Fruit fly (Drosophila melanogaster) whole organism: ENCODE results near the gene CG10508.
A peak's percentile ranks its signal among the peaks of the same experiment; 100 is the strongest.

ENCODE experiments used
- CG8478 ChIP-seq: fragments of >200 bp; optimal IDR thresholded peaks from 2 replicates; lab custom pipeline; 2018; ENCODE audit warnings: inconsistent platforms
- Dll ChIP-seq: fragments of >200 bp; optimal IDR thresholded peaks from 2 replicates; lab custom pipeline; 2017
- EcR ChIP-seq, 2 experiments: fragments of >200 bp; optimal IDR thresholded peaks; 2 replicates each; lab custom pipeline; 2017; ENCODE audit warnings: missing biosample characterization in 2 of 2, missing genetic modification characterization in 2 of 2, missing genetic modification reagents in 2 of 2
- pan ChIP-seq: fragments of >200 bp; optimal IDR thresholded peaks from 2 replicates; lab custom pipeline; 2017
- psq ChIP-seq: fragments of >200 bp; optimal IDR thresholded peaks from 2 replicates; lab custom pipeline; 2017
- usp ChIP-seq: fragments of >200 bp; optimal IDR thresholded peaks from 2 replicates; lab custom pipeline; 2017; ENCODE audit warnings: missing biosample characterization, missing genetic modification characterization, mixed read lengths

Gene CG10508

dm6 chr3L:21219160-21219559 lies 9.1 kb downstream of the CG10508 start:
- TF ChIP-seq CG8478 (lab: Kevin White, UChicago) (no peak), Dll (lab: Kevin White, UChicago) (no peak), psq (lab: Kevin White, UChicago) (no peak), usp (no peak), EcR (GFP tag; optimal IDR thresholded peaks at IDR 0.05; lab: Kevin White, UChicago) (no peak), pan (lab: Kevin White, UChicago) (no peak)

DNA sequence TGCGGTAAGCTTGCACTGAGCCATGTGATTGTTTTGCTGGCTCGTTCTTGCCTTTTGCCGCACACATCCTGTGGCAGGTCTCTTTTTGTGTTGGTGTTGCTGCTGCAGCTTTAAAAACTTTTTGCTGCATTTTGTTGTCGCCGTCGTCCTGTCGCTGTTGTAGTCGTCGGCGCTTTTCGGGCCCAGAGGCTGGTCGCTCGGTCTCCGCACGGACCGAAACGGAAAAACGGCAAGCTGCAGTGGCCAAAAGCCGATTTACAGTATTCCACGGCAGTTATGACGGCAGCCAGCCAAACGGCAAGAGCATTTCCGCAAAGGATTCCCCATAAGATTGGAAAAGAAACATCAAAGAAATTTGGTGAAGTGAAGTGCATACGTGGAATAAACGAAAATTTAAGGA lies 10.1 kb downstream of the CG10508 start, which contains the start of gene CG43219:
Gene CG43219 (plus strand): TSS at position 301 of the 400 bp plus-strand sequence.
- TF ChIP-seq Dll (lab: Kevin White, UChicago) (no peak), usp (no peak), EcR (GFP tag; optimal IDR thresholded peaks at IDR 0.05; lab: Kevin White, UChicago) (no peak), CG8478 (lab: Kevin White, UChicago) (no peak), psq (lab: Kevin White, UChicago) (no peak), pan (lab: Kevin White, UChicago) (no peak)

DNA sequence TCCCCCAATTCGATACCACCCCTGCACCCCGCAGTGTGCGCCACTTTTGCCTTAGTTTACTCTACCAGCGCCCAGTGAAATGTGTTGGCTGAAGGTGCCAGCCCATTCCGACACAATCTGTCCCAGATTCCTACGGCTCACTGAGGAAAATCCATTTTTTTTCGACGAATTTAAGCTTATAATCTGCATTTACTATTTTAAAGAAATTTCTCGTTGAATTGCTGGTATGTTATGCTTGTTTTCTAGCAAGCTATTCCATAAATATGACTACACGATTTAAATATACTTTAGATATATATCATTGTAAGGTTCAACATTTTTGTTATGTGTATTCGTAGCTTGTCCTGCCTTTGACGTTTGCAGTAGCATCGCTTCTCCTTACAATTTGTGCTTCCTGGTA lies 13.3 kb downstream of the CG10508 start:
- TF ChIP-seq CG8478 (lab: Kevin White, UChicago) = no peak
- TF ChIP-seq Dll (lab: Kevin White, UChicago) = no peak
- TF ChIP-seq pan (lab: Kevin White, UChicago) = no peak
- TF ChIP-seq usp = no peak
- no peak for TF ChIP-seq psq (lab: Kevin White, UChicago)
- TF ChIP-seq EcR (GFP tag; optimal IDR thresholded peaks at IDR 0.05; lab: Kevin White, UChicago) = no peak

DNA sequence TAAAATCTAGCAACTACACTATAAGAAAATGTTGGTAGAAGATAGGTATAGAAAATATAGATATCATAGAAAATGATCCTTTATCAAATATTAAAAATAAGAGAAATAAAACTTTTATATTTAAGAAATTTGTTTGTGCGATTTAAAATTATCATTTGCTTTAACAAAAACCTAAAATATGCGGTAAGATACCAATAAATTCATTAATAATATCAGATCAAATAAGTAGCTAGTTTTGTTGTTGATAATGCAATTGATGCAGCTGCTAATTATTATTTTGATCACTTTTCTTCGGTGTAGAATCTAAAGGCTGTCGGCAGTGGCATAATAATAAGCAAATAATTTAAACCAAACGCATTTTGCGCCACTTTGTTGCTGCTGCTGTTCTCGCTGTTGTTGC lies 14.3 kb downstream of the CG10508 start:
- TF ChIP-seq Dll (lab: Kevin White, UChicago) = no peak
- TF ChIP-seq usp = no peak
- TF ChIP-seq CG8478 (lab: Kevin White, UChicago) = no peak
- no peak for TF ChIP-seq pan (lab: Kevin White, UChicago)
- no peak for TF ChIP-seq EcR (GFP tag; optimal IDR thresholded peaks at IDR 0.05; lab: Kevin White, UChicago)

DNA sequence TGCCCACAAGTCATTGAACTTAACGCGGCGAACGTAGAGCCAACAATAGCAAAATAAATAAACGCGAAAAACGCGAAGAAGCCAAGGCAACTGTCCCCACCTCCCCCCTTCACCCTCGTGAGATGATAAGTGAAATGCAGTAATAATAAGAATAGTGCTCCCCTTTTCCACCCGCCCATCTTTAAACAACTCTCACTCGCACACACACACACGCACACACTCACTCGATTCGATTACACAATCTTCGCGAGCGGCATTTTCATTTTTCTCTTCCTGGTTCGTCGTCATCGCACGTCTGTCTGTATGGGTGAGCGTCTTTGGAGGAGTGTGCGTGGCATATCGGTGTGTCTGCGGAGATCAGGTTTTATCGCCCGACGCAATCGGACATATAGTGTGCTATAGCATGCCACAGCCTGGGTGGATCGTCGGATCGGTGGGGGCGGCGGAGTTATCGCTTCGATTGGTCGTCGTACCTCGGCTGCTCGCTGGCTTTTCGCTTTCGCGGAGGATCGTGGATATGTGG lies 14.7 kb downstream of the CG10508 start:
- no peak for TF ChIP-seq pan (lab: Kevin White, UChicago)
- TF ChIP-seq psq (lab: Kevin White, UChicago) = no peak
- TF ChIP-seq EcR (GFP tag; optimal IDR thresholded peaks at IDR 0.05; lab: Kevin White, UChicago) = peak; percentile 85 to 99
- TF ChIP-seq CG8478 (lab: Kevin White, UChicago) = no peak
- TF ChIP-seq usp = no peak

dm6 chr3L:21225642-21226041 lies 15.6 kb downstream of the CG10508 start:
- TF ChIP-seq psq (lab: Kevin White, UChicago) (no peak), EcR (GFP tag; optimal IDR thresholded peaks at IDR 0.05; lab: Kevin White, UChicago) (peak in 1 of 2 experiments; percentile 97)

DNA sequence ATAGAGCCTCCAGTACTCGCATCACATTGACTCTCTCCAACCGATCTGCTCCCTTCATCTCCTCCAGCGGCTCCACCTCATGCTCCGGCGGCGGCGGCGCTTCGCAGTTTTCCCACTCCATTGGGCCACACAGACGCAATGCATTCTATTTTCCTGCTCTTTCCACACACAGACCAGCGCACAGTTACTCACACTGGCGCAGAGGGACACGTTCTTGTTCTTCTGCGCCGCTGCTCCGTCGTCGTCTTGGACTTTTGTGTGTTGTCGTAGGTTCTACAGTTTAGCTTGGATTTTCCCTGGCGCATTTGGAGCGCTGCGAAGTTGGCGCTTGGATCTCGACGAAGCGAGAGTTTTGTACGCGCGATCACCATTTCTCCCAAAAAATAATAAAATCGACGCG lies 16.3 kb downstream of the CG10508 start, which contains the start of gene Eip78C:
Gene Eip78C (plus strand): TSS at position 301 of the 400 bp plus-strand sequence.
- no peak for TF ChIP-seq psq (lab: Kevin White, UChicago)
- no peak for TF ChIP-seq usp

DNA sequence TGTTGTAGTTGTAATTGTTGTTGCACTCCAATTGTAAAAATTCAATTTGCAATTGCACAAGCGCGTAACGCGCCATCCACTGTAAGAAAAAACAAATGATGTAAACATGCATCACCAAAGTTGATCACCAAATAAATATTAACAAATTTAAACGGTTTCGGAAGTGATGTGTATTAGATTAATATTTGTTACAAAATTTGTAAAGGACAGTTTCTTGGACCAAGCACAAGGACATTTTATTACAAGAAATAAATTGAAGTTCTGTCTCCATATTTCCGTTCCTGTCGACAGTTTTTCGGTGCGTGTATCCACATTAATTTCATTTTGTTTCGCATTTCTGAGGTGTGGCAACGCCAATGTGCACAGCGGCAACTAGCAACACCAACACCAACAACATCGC lies 19.7 kb downstream of the CG10508 start:
- TF ChIP-seq psq (lab: Kevin White, UChicago) = no peak
- TF ChIP-seq pan (lab: Kevin White, UChicago) = no peak
- no peak for TF ChIP-seq CG8478 (lab: Kevin White, UChicago)
- no peak for TF ChIP-seq usp
- no peak for TF ChIP-seq Dll (lab: Kevin White, UChicago)
- TF ChIP-seq EcR (GFP tag; optimal IDR thresholded peaks at IDR 0.05; lab: Kevin White, UChicago) = no peak

dm6 chr3L:21230762-21231161 lies 20.7 kb downstream of the CG10508 start:
- no peak for TF ChIP-seq EcR (GFP tag; optimal IDR thresholded peaks at IDR 0.05; lab: Kevin White, UChicago)
- TF ChIP-seq usp = no peak
- TF ChIP-seq pan (lab: Kevin White, UChicago) = no peak
- TF ChIP-seq Dll (lab: Kevin White, UChicago) = no peak
- no peak for TF ChIP-seq psq (lab: Kevin White, UChicago)
- no peak for TF ChIP-seq CG8478 (lab: Kevin White, UChicago)

DNA sequence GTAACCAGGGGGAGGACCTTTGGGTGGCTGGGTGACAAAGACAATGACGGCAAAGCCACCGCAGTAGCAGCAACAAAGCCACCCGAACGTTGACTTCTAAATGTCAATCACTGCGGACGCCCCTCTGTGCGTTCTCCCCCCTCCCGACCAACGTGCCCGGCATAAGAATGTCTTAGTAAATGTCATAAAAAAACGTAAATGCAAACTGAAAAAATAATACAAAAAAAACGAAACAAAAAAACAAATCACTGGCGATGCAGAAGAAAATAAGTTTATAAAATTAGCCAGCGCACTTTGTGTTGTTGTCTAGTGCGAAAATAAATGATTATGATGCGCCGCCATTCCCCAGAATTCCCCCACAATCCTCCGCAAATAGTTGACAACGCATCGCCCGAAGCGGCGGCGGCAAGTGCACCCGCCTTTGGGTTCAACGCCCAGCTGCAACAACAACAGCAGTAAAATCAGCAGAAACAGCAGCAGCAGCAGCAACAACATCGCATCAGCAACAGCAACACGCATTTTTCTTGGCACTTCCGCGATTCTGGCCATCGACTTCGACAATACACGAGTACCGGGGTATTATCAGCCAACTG lies 27.0 kb downstream of the CG10508 start:
- TF ChIP-seq EcR (GFP tag; optimal IDR thresholded peaks at IDR 0.05; lab: Kevin White, UChicago) (peak; percentile 46 to 93), CG8478 (lab: Kevin White, UChicago) (no peak)

- TF ChIP-seq CG8478 (lab: Kevin White, UChicago) (no peak), EcR (GFP tag; optimal IDR thresholded peaks at IDR 0.05; lab: Kevin White, UChicago) (peak in 1 of 2 experiments; percentile 84)
Observed at dm6 chr3L:21238377-21238776, 28.4 kb downstream of the CG10508 start.

DNA sequence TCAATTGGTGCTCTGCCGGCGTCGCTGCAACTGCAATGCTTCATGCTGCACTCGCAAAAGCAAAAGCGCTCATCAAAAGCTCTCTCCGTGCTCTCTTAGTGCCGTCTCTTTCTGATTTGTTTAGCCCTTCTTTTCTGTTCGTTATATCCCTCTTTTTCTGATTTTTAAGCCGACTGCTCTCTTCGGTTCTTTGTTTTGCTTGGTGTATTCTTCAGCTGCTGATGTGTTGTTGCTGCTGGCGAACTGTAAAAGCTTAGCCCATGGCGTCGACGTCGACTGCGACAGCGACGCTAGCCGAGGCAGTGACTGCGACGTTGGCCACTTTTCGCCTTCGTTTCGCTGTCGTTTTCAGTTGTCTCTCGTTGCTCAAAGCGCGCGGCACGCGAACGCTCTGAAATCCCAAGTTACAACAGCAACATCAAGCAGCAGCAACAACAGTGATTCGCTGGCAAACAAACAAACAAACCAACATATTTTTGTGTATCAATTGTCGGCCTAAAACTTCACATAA lies 30.0 kb downstream of the CG10508 start:
- peak; percentile 26 for TF ChIP-seq CG8478 (lab: Kevin White, UChicago)
- no peak for TF ChIP-seq pan (lab: Kevin White, UChicago)
- peak; percentile 74 for TF ChIP-seq Dll (lab: Kevin White, UChicago)
- TF ChIP-seq usp = no peak
- peak in 1 of 2 experiments; percentile 17 for TF ChIP-seq EcR (GFP tag; optimal IDR thresholded peaks at IDR 0.05; lab: Kevin White, UChicago)
- TF ChIP-seq psq (lab: Kevin White, UChicago) = peak; percentile 83
